Fruit fly (Drosophila melanogaster) whole organism, embryonic: ENCODE measurements around the gene CG2533.
A peak's percentile ranks its signal among the peaks of the same experiment; 100 is the strongest.

Source experiments
- BtbVII ChIP-seq: fragments of 200-800 bp; sonication (Bioruptor generic); optimal IDR thresholded peaks from 3 replicates; lab custom pipeline; 2017; ENCODE audit warnings: missing biosample characterization, mild to moderate bottlenecking, missing genetic modification characterization
- C15 ChIP-seq: fragments of 200-800 bp; sonication (Bioruptor generic); IDR thresholded peaks from 3 replicates; pipeline ENCODE4 v1.3.6; 2022; ENCODE audit warnings: missing biosample characterization, missing genetic modification characterization
- CG10321 ChIP-seq: fragments of 200-800 bp; sonication (Bioruptor generic); IDR thresholded peaks from 2 replicates; pipeline ENCODE4 v1.3.6; 2022; ENCODE audit warnings: missing biosample characterization, missing genetic modification characterization
- CG10366 ChIP-seq: fragments of 200-800 bp; sonication (Bioruptor generic); IDR thresholded peaks from 2 replicates; pipeline ENCODE4 v1.3.6; 2022; ENCODE audit warnings: missing biosample characterization, missing genetic modification characterization
- CG10543 ChIP-seq: fragments of 200-800 bp; sonication (Bioruptor generic); optimal IDR thresholded peaks from 3 replicates; lab custom pipeline; 2017; ENCODE audit warnings: missing biosample characterization, mild to moderate bottlenecking, missing genetic modification characterization, moderate library complexity
- CG12071 ChIP-seq: fragments of 200-800 bp; sonication (Bioruptor generic); optimal IDR thresholded peaks from 3 replicates; lab custom pipeline; 2018; ENCODE audit warnings: missing biosample characterization, mild to moderate bottlenecking, missing genetic modification characterization
- CG13624 ChIP-seq: fragments of 200-800 bp; sonication (Bioruptor generic); optimal IDR thresholded peaks from 2 replicates; lab custom pipeline; 2016; ENCODE audit warnings: missing biosample characterization, missing genetic modification characterization
- CG14014 ChIP-seq: fragments of 200-800 bp; sonication (Bioruptor generic); IDR thresholded peaks from 2 replicates; pipeline ENCODE4 v1.3.6; 2022; ENCODE audit warnings: missing biosample characterization, missing genetic modification characterization
- CG15073 ChIP-seq: fragments of 200-800 bp; sonication (Bioruptor generic); optimal IDR thresholded peaks from 2 replicates; lab custom pipeline; 2016; ENCODE audit warnings: missing biosample characterization, missing genetic modification characterization
- CG1647 ChIP-seq: fragments of 200-800 bp; sonication (Bioruptor generic); optimal IDR thresholded peaks from 3 replicates; lab custom pipeline; 2016; ENCODE audit warnings: missing biosample characterization, missing genetic modification characterization
- CG17361 ChIP-seq: fragments of 200-800 bp; sonication (Bioruptor generic); IDR thresholded peaks from 3 replicates; pipeline ENCODE4 v1.3.6; 2022; ENCODE audit warnings: missing biosample characterization, missing genetic modification characterization
- CG1832 ChIP-seq: fragments of 200-800 bp; sonication (Bioruptor generic); optimal IDR thresholded peaks from 2 replicates; lab custom pipeline; 2017; ENCODE audit warnings: missing biosample characterization, mild to moderate bottlenecking, missing genetic modification characterization, inconsistent platforms
- CG2199 ChIP-seq: fragments of 200-800 bp; sonication (Bioruptor generic); IDR thresholded peaks from 3 replicates; pipeline ENCODE4 v1.3.6; 2022; ENCODE audit warnings: missing biosample characterization, missing genetic modification characterization
- CG2889 ChIP-seq: fragments of 200-800 bp; sonication (Bioruptor generic); IDR thresholded peaks from 3 replicates; pipeline ENCODE4 v1.3.6; 2022; ENCODE audit warnings: missing biosample characterization, missing genetic modification characterization
- CG32532 ChIP-seq: fragments of 200-800 bp; sonication (Bioruptor generic); IDR thresholded peaks from 2 replicates; pipeline ENCODE4 v1.3.6; 2022; ENCODE audit warnings: missing biosample characterization, missing genetic modification characterization
- CG32772 ChIP-seq: fragments of 200-800 bp; sonication (Bioruptor generic); IDR thresholded peaks from 2 replicates; pipeline ENCODE4 v1.3.6; 2022; ENCODE audit warnings: missing biosample characterization, missing genetic modification characterization
- CG34376 ChIP-seq: fragments of 200-800 bp; sonication (Bioruptor generic); optimal IDR thresholded peaks from 2 replicates; lab custom pipeline; 2018; ENCODE audit warnings: missing biosample characterization, mild to moderate bottlenecking, missing genetic modification characterization
- CG4328 ChIP-seq: fragments of 200-800 bp; sonication (Bioruptor generic); optimal IDR thresholded peaks from 3 replicates; lab custom pipeline; 2017; ENCODE audit warnings: missing biosample characterization, missing genetic modification reagents, missing genetic modification characterization
- CG4730 ChIP-seq: fragments of 200-800 bp; sonication (Bioruptor generic); IDR thresholded peaks from 2 replicates; pipeline ENCODE4 v1.3.6; 2022; ENCODE audit warnings: missing biosample characterization, missing genetic modification characterization
- CG6254 ChIP-seq: fragments of 200-800 bp; sonication (Bioruptor generic); optimal IDR thresholded peaks from 3 replicates; lab custom pipeline; 2017; ENCODE audit warnings: mild to moderate bottlenecking, missing biosample characterization, missing genetic modification reagents, missing genetic modification characterization
- CG6854 ChIP-seq: fragments of 200-800 bp; sonication (Bioruptor generic); optimal IDR thresholded peaks from 3 replicates; lab custom pipeline; 2017; ENCODE audit warnings: missing biosample characterization, mild to moderate bottlenecking, missing genetic modification characterization
- CG9609 ChIP-seq: fragments of 200-800 bp; sonication (Bioruptor generic); optimal IDR thresholded peaks from 3 replicates; lab custom pipeline; 2016; ENCODE audit warnings: missing biosample characterization, missing genetic modification characterization
- CG9876 ChIP-seq: fragments of 200-800 bp; sonication (Bioruptor generic); optimal IDR thresholded peaks from 2 replicates; lab custom pipeline; 2016; ENCODE audit warnings: missing biosample characterization, missing genetic modification characterization
- Camta ChIP-seq: fragments of 200-800 bp; sonication (Bioruptor generic); optimal IDR thresholded peaks from 2 replicates; lab custom pipeline; 2016; ENCODE audit warnings: missing biosample characterization, missing genetic modification characterization
- Dad ChIP-seq: fragments of 200-800 bp; sonication (Bioruptor generic); optimal IDR thresholded peaks from 3 replicates; lab custom pipeline; 2016; ENCODE audit warnings: missing biosample characterization, missing genetic modification characterization
- ERR ChIP-seq: fragments of 200-800 bp; sonication (Bioruptor generic); optimal IDR thresholded peaks from 2 replicates; lab custom pipeline; 2016; ENCODE audit warnings: missing biosample characterization, missing genetic modification characterization
- Ets97D ChIP-seq: fragments of 200-800 bp; sonication (Bioruptor generic); optimal IDR thresholded peaks from 3 replicates; lab custom pipeline; 2016; ENCODE audit warnings: missing biosample characterization, missing genetic modification characterization
- GATAe ChIP-seq: fragments of 200-800 bp; sonication (Bioruptor generic); conservative IDR thresholded peaks from 2 replicates; pipeline ENCODE4 v1.3.6; 2022; ENCODE audit warnings: missing biosample characterization, missing genetic modification characterization
- Hand ChIP-seq: fragments of 200-800 bp; sonication (Bioruptor generic); optimal IDR thresholded peaks from 2 replicates; lab custom pipeline; 2017; ENCODE audit warnings: mild to moderate bottlenecking, missing biosample characterization, missing genetic modification reagents, missing genetic modification characterization
- HmgZ ChIP-seq: fragments of 200-800 bp; sonication (Bioruptor generic); optimal IDR thresholded peaks from 2 replicates; lab custom pipeline; 2018; ENCODE audit warnings: missing biosample characterization, mild to moderate bottlenecking, missing genetic modification characterization
- Hmx ChIP-seq: fragments of 200-800 bp; sonication (Bioruptor generic); optimal IDR thresholded peaks from 2 replicates; lab custom pipeline; 2016; ENCODE audit warnings: missing biosample characterization, missing genetic modification characterization
- Med ChIP-seq: fragments of 200-800 bp; sonication (Bioruptor generic); peaks from one replicate; lab custom pipeline; 2016; ENCODE audit warnings: missing biosample characterization, missing genetic modification characterization, mild to moderate bottlenecking, inconsistent platforms, moderate library complexity
- NFAT ChIP-seq: fragments of 200-800 bp; sonication (Bioruptor generic); IDR thresholded peaks from 2 replicates; pipeline ENCODE4 v1.3.6; 2022; ENCODE audit warnings: missing biosample characterization, missing genetic modification characterization
- Nf-YB ChIP-seq: fragments of 200-800 bp; sonication (Bioruptor generic); optimal IDR thresholded peaks from 3 replicates; lab custom pipeline; 2019; ENCODE audit warnings: missing biosample characterization, mild to moderate bottlenecking, missing genetic modification characterization, moderate library complexity
- Rfx ChIP-seq: fragments of 200-800 bp; sonication (Bioruptor generic); IDR thresholded peaks from 2 replicates; pipeline ENCODE4 v1.3.6; 2022; ENCODE audit warnings: missing biosample characterization, missing genetic modification characterization
- Side ChIP-seq: fragments of 200-800 bp; sonication (Bioruptor generic); optimal IDR thresholded peaks from 2 replicates; lab custom pipeline; 2016; ENCODE audit warnings: missing biosample characterization, missing genetic modification characterization
- Xrp1 ChIP-seq: fragments of 200-800 bp; sonication (Bioruptor generic); IDR thresholded peaks from 2 replicates; pipeline ENCODE4 v1.3.6; 2022; ENCODE audit warnings: missing biosample characterization, missing genetic modification characterization
- br ChIP-seq: fragments of >200 bp; optimal IDR thresholded peaks from 2 replicates; lab custom pipeline; 2017
- chinmo ChIP-seq: fragments of 200-800 bp; sonication (Bioruptor generic); IDR thresholded peaks from 4 replicates; pipeline ENCODE4 v1.3.6; 2022; ENCODE audit warnings: missing biosample characterization, missing genetic modification characterization; ENCODE audit not compliant: partially characterized antibody
- croc ChIP-seq: fragments of 200-800 bp; sonication (Bioruptor generic); conservative IDR thresholded peaks from 3 replicates; pipeline ENCODE4 v1.3.6; 2022; ENCODE audit warnings: missing biosample characterization, missing genetic modification characterization
- crol ChIP-seq: fragments of 200-800 bp; sonication (Bioruptor generic); IDR thresholded peaks from 2 replicates; pipeline ENCODE4 v1.3.6; 2022; ENCODE audit warnings: missing biosample characterization, missing genetic modification characterization
- dan ChIP-seq: fragments of 200-800 bp; sonication (Bioruptor generic); IDR thresholded peaks from 2 replicates; pipeline ENCODE4 v1.3.6; 2022; ENCODE audit warnings: missing biosample characterization, missing genetic modification characterization
- ems ChIP-seq: fragments of 200-800 bp; sonication (Bioruptor generic); optimal IDR thresholded peaks from 3 replicates; lab custom pipeline; 2016; ENCODE audit warnings: missing biosample characterization, missing genetic modification characterization
- exex ChIP-seq: fragments of 200-800 bp; sonication (Bioruptor generic); optimal IDR thresholded peaks from 4 replicates; lab custom pipeline; 2018; ENCODE audit warnings: missing biosample characterization, mild to moderate bottlenecking, missing genetic modification characterization, moderate library complexity
- fd102C ChIP-seq: fragments of 200-800 bp; sonication (Bioruptor generic); optimal IDR thresholded peaks from 2 replicates; lab custom pipeline; 2018; ENCODE audit warnings: missing biosample characterization, mild to moderate bottlenecking, missing genetic modification characterization, moderate library complexity
- ftz-f1 ChIP-seq: fragments of 200-800 bp; sonication (Bioruptor generic); optimal IDR thresholded peaks from 2 replicates; lab custom pipeline; 2016; ENCODE audit warnings: missing biosample characterization, missing genetic modification characterization
- lab ChIP-seq: fragments of 200-800 bp; sonication (Bioruptor generic); optimal IDR thresholded peaks from 3 replicates; lab custom pipeline; 2017; ENCODE audit warnings: missing biosample characterization, missing genetic modification characterization, mild to moderate bottlenecking, moderate library complexity, missing genetic modification reagents
- mirr ChIP-seq: fragments of 200-800 bp; sonication (Bioruptor generic); optimal IDR thresholded peaks from 3 replicates; lab custom pipeline; 2018; ENCODE audit warnings: missing biosample characterization, mild to moderate bottlenecking, missing genetic modification characterization
- row ChIP-seq: fragments of 200-800 bp; sonication (Bioruptor generic); IDR thresholded peaks from 3 replicates; pipeline ENCODE4 v1.3.6; 2022; ENCODE audit warnings: missing biosample characterization, missing genetic modification characterization
- sd ChIP-seq: fragments of 200-800 bp; sonication (Bioruptor generic); optimal IDR thresholded peaks from 3 replicates; lab custom pipeline; 2018; ENCODE audit warnings: missing biosample characterization, mild to moderate bottlenecking, missing genetic modification characterization, moderate library complexity
- sug ChIP-seq: fragments of 200-800 bp; optimal IDR thresholded peaks from 2 replicates; lab custom pipeline; 2019; ENCODE audit warnings: missing biosample characterization, mild to moderate bottlenecking, missing genetic modification characterization, moderate library complexity
- tgo ChIP-seq: fragments of 200-800 bp; sonication (Bioruptor generic); IDR thresholded peaks from 3 replicates; pipeline ENCODE4 v1.3.6; 2022; ENCODE audit warnings: missing biosample characterization, missing genetic modification characterization
- zfh2 ChIP-seq: fragments of 200-800 bp; sonication (Bioruptor generic); optimal IDR thresholded peaks from 2 replicates; lab custom pipeline; 2016; ENCODE audit warnings: missing biosample characterization, missing genetic modification characterization

The CG2533 gene

dm6 chrX:11620527-11620926 is 16.5 kb upstream of the CG2533 start:
- TF ChIP-seq Camta (GFP tag; lab: Kevin White, UChicago) (no peak), CG6254 (GFP tag; lab: Kevin White, UChicago) (no peak), CG15073 (GFP tag; lab: Kevin White, UChicago) (no peak), lab (peak; percentile 17), sd (tag; lab: Kevin White, UChicago) (peak; percentile 88), croc (GFP tag; lab: Robert Waterston, UW) (no peak), CG10366 (GFP tag; lab: Robert Waterston, UW) (no peak), CG12071 (GFP tag; lab: Kevin White, UChicago) (no peak), Rfx (peak; percentile 18; the same call in 1 of the 2 replicates), Med (GFP tag; lab: Kevin White, UChicago) (peak; percentile 40), Side (GFP tag; lab: Kevin White, UChicago) (no peak), CG1832 (GFP tag; lab: Kevin White, UChicago) (peak; percentile 26), row (GFP tag; lab: Robert Waterston, UW) (peak; percentile 44), Ets97D (no peak), CG10321 (GFP tag; lab: Robert Waterston, UW) (no peak), crol (GFP tag; lab: Robert Waterston, UW) (peak; percentile 96), ftz-f1 (GFP tag; lab: Kevin White, UChicago) (peak; percentile 85), CG13624 (GFP tag; lab: Kevin White, UChicago) (no peak), Hmx (GFP tag; lab: Kevin White, UChicago) (no peak), CG4730 (GFP tag; lab: Robert Waterston, UW) (no peak), chinmo (GFP tag; lab: Robert Waterston, UW) (0 out of 4 replicates have a peak, but pooled peaks have one; percentile 49), CG14014 (no peak), NFAT (GFP tag; lab: Robert Waterston, UW) (peak; percentile 20; the same call in 1 of the 2 replicates), fd102C (GFP tag; lab: Kevin White, UChicago) (no peak), CG4328 (GFP tag; lab: Kevin White, UChicago) (no peak), ems (GFP tag; lab: Kevin White, UChicago) (no peak), GATAe (GFP tag; lab: Robert Waterston, UW) (peak; percentile 77), CG9876 (GFP tag; lab: Kevin White, UChicago) (no peak), C15 (no peak), dan (no peak), BtbVII (GFP tag; lab: Kevin White, UChicago) (no peak), CG2889 (GFP tag; lab: Robert Waterston, UW) (no peak), Nf-YB (GFP tag; lab: Kevin White, UChicago) (no peak), CG17361 (GFP tag; lab: Robert Waterston, UW) (no peak), CG10543 (GFP tag; lab: Kevin White, UChicago) (peak; percentile 35), br (lab: Kevin White, UChicago) (no peak), Hand (no peak), CG32772 (no peak), ERR (no peak), CG34376 (GFP tag; lab: Kevin White, UChicago) (peak; percentile 90), sug (peak; percentile 50), CG32532 (0 out of 2 replicates have a peak, but pooled peaks have one; percentile 11), mirr (peak; percentile 66), exex (peak; percentile 52), zfh2 (GFP tag; lab: Kevin White, UChicago) (no peak), Xrp1 (GFP tag; lab: Robert Waterston, UW) (no peak), Dad (GFP tag; lab: Kevin White, UChicago) (no peak), CG2199 (GFP tag; lab: Robert Waterston, UW) (no peak), tgo (GFP tag; lab: Robert Waterston, UW) (no peak), CG1647 (GFP tag; lab: Kevin White, UChicago) (no peak), CG9609 (GFP tag; lab: Kevin White, UChicago) (no peak), HmgZ (peak; percentile 20), CG6854 (GFP tag; lab: Kevin White, UChicago) (no peak)
